Fruit fly (Drosophila melanogaster) S2 (cell line): Measurements from ENCODE around the gene fz2.

ENCODE experiments used
- CG8478 ChIP-seq: fragments of >200 bp; optimal IDR thresholded peaks from 2 replicates; lab custom pipeline; 2018
- CTCF ChIP-seq, 2 experiments: fragments of >200 bp; optimal IDR thresholded peaks; 2 replicates each; lab custom pipeline; 2018

dm6 chr3L:19233798-19234781, 1.1 kb downstream of the fz2 start:
- TF ChIP-seq CTCF (optimal IDR thresholded peaks at IDR 0.05; lab: Kevin White, UChicago): no peak
- no peak for TF ChIP-seq CG8478
